Worm (Caenorhabditis elegans) whole organism, L2 larva: ENCODE data around the gene Y57G11C.38.

ENCODE experiments used
- C34F6.9 ChIP-seq: fragments of 150-350 bp; optimal IDR thresholded peaks from 2 replicates; lab custom pipeline; 2014; ENCODE audit warnings: missing biosample characterization, missing genetic modification characterization
- F13H6.1 ChIP-seq: sonication (generic microtip); optimal IDR thresholded peaks from 2 replicates; lab custom pipeline; 2016; ENCODE audit warnings: missing genetic modification characterization, missing compliant biosample characterization
- Y55F3AM.14 ChIP-seq: fragments of 200-800 bp; sonication (Bioruptor generic); optimal IDR thresholded peaks from 2 replicates; lab custom pipeline; 2018; ENCODE audit warnings: mild to moderate bottlenecking, missing genetic modification characterization, missing compliant biosample characterization
- ZK546.5 ChIP-seq: sonication (generic microtip); optimal IDR thresholded peaks from 2 replicates; lab custom pipeline; 2017; ENCODE audit warnings: missing biosample characterization, missing genetic modification characterization
- alr-1 ChIP-seq: fragments of 150-350 bp; optimal IDR thresholded peaks from 2 replicates; lab custom pipeline; 2014; ENCODE audit warnings: missing biosample characterization, missing genetic modification characterization
- aly-2 ChIP-seq: fragments of 150-350 bp; optimal IDR thresholded peaks from 2 replicates; lab custom pipeline; 2014; ENCODE audit warnings: missing biosample characterization, missing genetic modification characterization
- ama-1 ChIP-seq: fragments of 150-350 bp; optimal IDR thresholded peaks from 2 replicates; lab custom pipeline; 2018; ENCODE audit warnings: inconsistent platforms
- ceh-16 ChIP-seq: fragments of 150-350 bp; optimal IDR thresholded peaks from 2 replicates; lab custom pipeline; 2014; ENCODE audit warnings: missing biosample characterization, missing genetic modification characterization
- ceh-82 ChIP-seq: fragments of 150-350 bp; optimal IDR thresholded peaks from 2 replicates; lab custom pipeline; 2014; ENCODE audit warnings: missing biosample characterization, missing genetic modification characterization
- crh-2 ChIP-seq: sonication (generic microtip); optimal IDR thresholded peaks from 2 replicates; lab custom pipeline; 2017; ENCODE audit warnings: missing biosample characterization, missing genetic modification characterization
- dmd-4 ChIP-seq: sonication (generic microtip); optimal IDR thresholded peaks from 2 replicates; lab custom pipeline; 2017; ENCODE audit warnings: missing biosample characterization, missing genetic modification characterization
- egl-27 ChIP-seq: sonication (generic microtip); optimal IDR thresholded peaks from 3 replicates; lab custom pipeline; 2017; ENCODE audit warnings: missing biosample characterization, missing genetic modification reagents, missing genetic modification characterization
- elt-1 ChIP-seq: fragments of 150-350 bp; optimal IDR thresholded peaks from 2 replicates; lab custom pipeline; 2014; ENCODE audit warnings: missing biosample characterization, missing genetic modification characterization
- elt-3 ChIP-seq: sonication (generic microtip); optimal IDR thresholded peaks from 2 replicates; lab custom pipeline; 2017; ENCODE audit warnings: missing biosample characterization, missing genetic modification characterization
- fos-1 ChIP-seq: fragments of 150-350 bp; optimal IDR thresholded peaks from 2 replicates; lab custom pipeline; 2014; ENCODE audit warnings: missing biosample characterization, missing genetic modification characterization
- gmeb-1 ChIP-seq: fragments of 150-350 bp; optimal IDR thresholded peaks from 2 replicates; lab custom pipeline; 2014; ENCODE audit warnings: missing biosample characterization, missing genetic modification characterization
- lin-11 ChIP-seq: fragments of 150-350 bp; sonication (generic microtip); optimal IDR thresholded peaks from 2 replicates; lab custom pipeline; 2014; ENCODE audit warnings: missing biosample characterization, missing genetic modification characterization, inconsistent platforms, mixed read lengths
- lin-13 ChIP-seq: fragments of 150-350 bp; optimal IDR thresholded peaks from 2 replicates; lab custom pipeline; 2014; ENCODE audit warnings: missing biosample characterization, missing genetic modification reagents, missing genetic modification characterization
- lin-39 ChIP-seq: fragments of 150-350 bp; optimal IDR thresholded peaks from 2 replicates; lab custom pipeline; 2014; ENCODE audit warnings: missing biosample characterization, missing genetic modification reagents, missing genetic modification characterization
- lsy-2 ChIP-seq, 2 experiments: fragments of 150-350 bp in 1 of 2; sonication (generic microtip) in 1 of 2; optimal IDR thresholded peaks; 2 replicates each; lab custom pipeline; 2014 to 2017; ENCODE audit warnings: missing biosample characterization in 2 of 2, missing genetic modification characterization in 2 of 2
- mab-5 ChIP-seq: fragments of 150-350 bp; optimal IDR thresholded peaks from 2 replicates; lab custom pipeline; 2014; ENCODE audit warnings: missing biosample characterization, missing genetic modification characterization
- mbf-1 ChIP-seq: sonication (generic microtip); optimal IDR thresholded peaks from 2 replicates; lab custom pipeline; 2017; ENCODE audit warnings: missing biosample characterization, missing genetic modification characterization
- mdl-1 ChIP-seq, 2 experiments: fragments of 150-350 bp in 1 of 2; sonication (generic microtip) in 1 of 2; optimal IDR thresholded peaks; 2 replicates each; lab custom pipeline; 2017; ENCODE audit warnings: missing biosample characterization in 2 of 2, missing genetic modification characterization in 2 of 2
- nhr-10 ChIP-seq: sonication (generic microtip); optimal IDR thresholded peaks from 2 replicates; lab custom pipeline; 2017; ENCODE audit warnings: missing biosample characterization, missing genetic modification characterization
- nhr-11 ChIP-seq: fragments of 150-350 bp; optimal IDR thresholded peaks from 2 replicates; lab custom pipeline; 2014; ENCODE audit warnings: missing biosample characterization, missing genetic modification characterization
- nhr-12 ChIP-seq: fragments of 150-350 bp; optimal IDR thresholded peaks from 2 replicates; lab custom pipeline; 2014; ENCODE audit warnings: missing biosample characterization, missing genetic modification characterization
- nhr-129 ChIP-seq: fragments of 150-350 bp; optimal IDR thresholded peaks from 2 replicates; lab custom pipeline; 2014; ENCODE audit warnings: missing biosample characterization, missing genetic modification characterization
- nhr-21 ChIP-seq: fragments of 150-350 bp; optimal IDR thresholded peaks from 2 replicates; lab custom pipeline; 2014; ENCODE audit warnings: missing biosample characterization, missing genetic modification characterization
- nhr-23 ChIP-seq: fragments of 150-350 bp; optimal IDR thresholded peaks from 2 replicates; lab custom pipeline; 2014; ENCODE audit warnings: missing biosample characterization, missing genetic modification reagents, missing genetic modification characterization
- nhr-25 ChIP-seq: fragments of 150-350 bp; sonication (generic microtip); optimal IDR thresholded peaks from 3 replicates; lab custom pipeline; 2014; ENCODE audit warnings: missing biosample characterization, missing genetic modification characterization
- nhr-6 ChIP-seq: fragments of 150-350 bp; optimal IDR thresholded peaks from 2 replicates; lab custom pipeline; 2014; ENCODE audit warnings: missing biosample characterization, missing genetic modification characterization
- nhr-77 ChIP-seq: fragments of 150-350 bp; optimal IDR thresholded peaks from 2 replicates; lab custom pipeline; 2014; ENCODE audit warnings: missing biosample characterization, missing genetic modification characterization
- peb-1 ChIP-seq: fragments of 150-350 bp; optimal IDR thresholded peaks from 2 replicates; lab custom pipeline; 2014; ENCODE audit warnings: missing biosample characterization, missing genetic modification characterization
- sem-4 ChIP-seq: fragments of 150-350 bp; optimal IDR thresholded peaks from 2 replicates; lab custom pipeline; 2014; ENCODE audit warnings: missing biosample characterization, missing genetic modification reagents, missing genetic modification characterization
- sma-3 ChIP-seq: sonication (generic microtip); optimal IDR thresholded peaks from 2 replicates; lab custom pipeline; 2016; ENCODE audit warnings: missing genetic modification reagents, missing genetic modification characterization, missing compliant biosample characterization
- snpc-4 ChIP-seq: fragments of 150-350 bp; optimal IDR thresholded peaks from 2 replicates; lab custom pipeline; 2014; ENCODE audit warnings: missing biosample characterization, missing genetic modification characterization
- unc-55 ChIP-seq: fragments of 150-350 bp; sonication (generic microtip); optimal IDR thresholded peaks from 3 replicates; lab custom pipeline; 2014; ENCODE audit warnings: missing biosample characterization, missing genetic modification reagents, missing genetic modification characterization
- unc-62 ChIP-seq: fragments of 150-350 bp; optimal IDR thresholded peaks from 2 replicates; lab custom pipeline; 2014; ENCODE audit warnings: missing biosample characterization, missing genetic modification reagents, missing genetic modification characterization
- zag-1 ChIP-seq: fragments of 150-350 bp; optimal IDR thresholded peaks from 2 replicates; lab custom pipeline; 2014; ENCODE audit warnings: missing biosample characterization, missing genetic modification characterization
- ztf-1 ChIP-seq: fragments of 200-800 bp; sonication (Bioruptor generic); conservative IDR thresholded peaks from 2 replicates; pipeline ENCODE4 v1.3.6; 2022; ENCODE audit warnings: missing genetic modification characterization, missing compliant biosample characterization
- ztf-11 ChIP-seq: sonication (generic microtip); optimal IDR thresholded peaks from 2 replicates; lab custom pipeline; 2017; ENCODE audit warnings: missing biosample characterization, missing genetic modification characterization
- ztf-4 ChIP-seq: fragments of 150-350 bp; optimal IDR thresholded peaks from 2 replicates; lab custom pipeline; 2014; ENCODE audit warnings: missing biosample characterization, missing genetic modification characterization

The Y57G11C.38 gene

ce11 chrIV:14862147-14862546 is at the start of gene Y57G11C.38:
Gene Y57G11C.38, plus strand, starts transcription at chrIV:14862447.
- no peak for TF ChIP-seq ztf-11 (tag; lab: Kevin White, UChicago)
- no peak for TF ChIP-seq ztf-4 (tag; lab: Kevin White, UChicago)
- no peak for TF ChIP-seq unc-62 (GFP tag; lab: Kevin White, UChicago)
- no peak for TF ChIP-seq aly-2 (tag; lab: Kevin White, UChicago)
- TF ChIP-seq Y55F3AM.14, result no peak
- TF ChIP-seq ceh-16 (tag; lab: Kevin White, UChicago), result no peak
- TF ChIP-seq nhr-10 (tag; lab: Kevin White, UChicago), result no peak
- TF ChIP-seq sem-4, result no peak
- TF ChIP-seq nhr-23 (tag; lab: Kevin White, UChicago), result no peak
- no peak for TF ChIP-seq dmd-4 (tag; lab: Kevin White, UChicago)
- no peak for TF ChIP-seq ZK546.5
- TF ChIP-seq nhr-21 (tag; lab: Kevin White, UChicago), result no peak
- no peak for TF ChIP-seq sma-3 (GFP tag; lab: Kevin White, UChicago)
- TF ChIP-seq alr-1 (tag; lab: Kevin White, UChicago), result no peak
- TF ChIP-seq fos-1, result no peak
- TF ChIP-seq lin-39 (tag; lab: Kevin White, UChicago), result no peak
- TF ChIP-seq peb-1 (tag; lab: Kevin White, UChicago), result no peak
- TF ChIP-seq F13H6.1, result no peak
- no peak for TF ChIP-seq zag-1 (tag; lab: Kevin White, UChicago)

DNA sequence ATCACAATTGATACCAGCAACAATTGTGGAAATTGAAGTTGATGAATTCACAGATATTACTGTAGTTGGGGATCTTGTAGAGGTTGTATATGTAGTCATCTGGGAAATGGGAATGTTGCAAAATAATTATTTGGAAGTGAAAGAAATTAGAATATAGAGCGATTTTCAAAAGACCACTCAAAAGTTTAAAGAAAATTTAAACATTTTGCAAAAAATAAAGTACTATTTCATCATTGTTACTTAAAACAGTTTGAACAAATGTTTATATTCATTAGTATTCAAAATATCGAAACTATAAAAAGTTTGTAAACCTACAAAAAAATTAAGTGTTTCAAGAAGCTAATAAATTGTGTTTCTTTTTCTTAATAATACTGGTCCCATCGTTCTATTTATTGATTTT is 46.0 kb upstream of the Y57G11C.38 start, which contains the start of gene Y57G11C.46:
TSS of gene Y57G11C.46 (minus strand) at position 101 of the 400 bp plus-strand sequence.
- no peak for TF ChIP-seq lin-39 (tag; lab: Kevin White, UChicago)

DNA sequence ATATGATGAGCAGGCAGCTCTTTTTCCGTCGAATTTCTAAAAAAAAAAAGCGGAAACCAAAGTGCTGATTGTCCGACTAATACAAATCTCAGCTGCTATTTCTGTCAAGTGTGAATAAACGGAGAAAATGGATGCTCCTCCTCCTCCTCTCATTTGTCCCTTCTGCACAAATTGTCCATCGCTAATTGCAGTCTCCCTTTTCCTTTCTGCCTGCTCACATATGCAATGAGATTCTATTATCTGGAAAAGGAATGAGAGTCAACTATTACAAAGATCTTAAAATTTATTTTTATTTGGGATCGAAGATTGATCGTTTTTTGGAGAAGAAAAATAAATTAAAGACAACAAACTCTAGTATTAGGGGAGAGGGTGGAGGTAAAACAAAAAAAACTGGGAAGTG is 40.0 kb upstream of the Y57G11C.38 start:
- TF ChIP-seq C34F6.9 (no peak), fos-1 (no peak), ceh-82 (no peak), nhr-12 (tag; lab: Kevin White, UChicago) (no peak), nhr-25 (tag; lab: Kevin White, UChicago) (no peak), ama-1 (lab: Kevin White, UChicago) (peak; percentile 11), gmeb-1 (no peak), lin-13 (GFP tag; lab: Kevin White, UChicago) (peak; percentile 26), lsy-2 (tag; optimal IDR thresholded peaks at IDR 0.05; lab: Kevin White, UChicago) (peak in 1 of 2 experiments; percentile 48), elt-1 (tag; lab: Kevin White, UChicago) (no peak), crh-2 (tag; lab: Kevin White, UChicago) (peak; percentile 13), nhr-21 (tag; lab: Kevin White, UChicago) (peak; percentile 53)

DNA sequence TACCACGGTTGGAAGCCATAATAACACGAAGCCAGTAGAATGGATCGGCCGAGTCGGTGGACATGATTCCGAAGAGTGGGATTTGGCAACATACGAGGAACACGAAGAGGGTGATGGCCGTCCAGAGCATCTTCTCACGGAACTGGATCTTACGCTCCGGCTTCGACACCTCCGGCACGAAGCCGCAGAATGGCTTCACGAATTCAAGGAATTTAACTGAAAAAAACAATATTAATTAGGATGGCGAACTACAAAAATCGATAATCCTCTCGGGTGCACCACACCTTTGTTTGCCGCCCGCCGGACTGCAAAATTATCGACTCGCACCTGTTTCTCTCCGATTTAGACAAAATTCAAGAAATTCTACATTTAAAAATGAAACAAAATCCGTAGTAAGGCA is 38.0 kb upstream of the Y57G11C.38 start:
- TF ChIP-seq zag-1 (tag; lab: Kevin White, UChicago) (no peak), lin-11 (tag; lab: Kevin White, UChicago) (no peak), nhr-6 (tag; lab: Kevin White, UChicago) (no peak), ztf-1 (GFP tag; lab: Robert Waterston, UW) (0 out of 2 replicates have a peak, but pooled peaks have one; percentile 62), nhr-129 (tag; lab: Kevin White, UChicago) (no peak), mab-5 (tag; lab: Kevin White, UChicago) (no peak), nhr-77 (tag; lab: Kevin White, UChicago) (no peak)

DNA sequence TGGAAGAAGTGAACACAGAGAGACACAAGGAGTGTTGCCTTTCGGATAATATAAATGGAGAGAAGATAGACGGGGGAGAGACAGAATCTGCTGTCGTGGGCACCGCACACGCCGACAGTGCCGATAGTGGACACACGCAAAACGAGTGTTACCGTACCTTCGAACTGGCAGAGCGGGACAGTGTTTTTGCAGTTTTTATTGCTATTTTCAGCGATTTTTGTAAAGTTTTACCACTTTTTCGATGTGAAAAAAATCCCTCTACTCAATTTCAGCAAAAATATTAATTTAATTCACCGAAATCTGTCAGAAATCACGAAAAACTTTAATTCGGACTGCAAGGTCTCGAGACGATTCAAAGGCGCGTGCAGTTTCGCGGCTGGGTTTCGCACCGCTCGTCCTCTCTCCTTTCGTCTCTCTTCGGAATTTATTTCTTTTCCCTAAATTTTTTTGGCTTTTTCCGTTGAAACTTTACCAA is 37.3 kb upstream of the Y57G11C.38 start, which contains the start of gene sec-61.A:
TSS of gene sec-61.A (minus strand) at position 387 of the 475 bp plus-strand sequence.
- TF ChIP-seq mbf-1, result no peak
- TF ChIP-seq F13H6.1, result peak; percentile 75
- peak; percentile 73 for TF ChIP-seq unc-55 (GFP tag; lab: Kevin White, UChicago)
- peak; percentile 17 for TF ChIP-seq nhr-10 (tag; lab: Kevin White, UChicago)
- no peak for TF ChIP-seq Y55F3AM.14
- TF ChIP-seq nhr-129 (tag; lab: Kevin White, UChicago), result peak; percentile 66
- peak; percentile 45 for TF ChIP-seq fos-1
- TF ChIP-seq egl-27 (tag; lab: Kevin White, UChicago), result no peak
- peak; percentile 64 for TF ChIP-seq peb-1 (tag; lab: Kevin White, UChicago)
- no peak for TF ChIP-seq unc-62 (GFP tag; lab: Kevin White, UChicago)
- TF ChIP-seq gmeb-1, result peak; percentile 61
- no peak for TF ChIP-seq ZK546.5
- peak; percentile 62 for TF ChIP-seq lin-11 (tag; lab: Kevin White, UChicago)
- no peak for TF ChIP-seq nhr-12 (tag; lab: Kevin White, UChicago)
- no peak for TF ChIP-seq snpc-4 (tag; lab: Kevin White, UChicago)
- TF ChIP-seq aly-2 (tag; lab: Kevin White, UChicago), result no peak
- no peak for TF ChIP-seq ztf-11 (tag; lab: Kevin White, UChicago)
- TF ChIP-seq nhr-11 (tag; lab: Kevin White, UChicago), result no peak
- no peak for TF ChIP-seq lin-39 (tag; lab: Kevin White, UChicago)
- no peak for TF ChIP-seq elt-3 (tag; lab: Kevin White, UChicago)
- TF ChIP-seq nhr-77 (tag; lab: Kevin White, UChicago), result no peak
- no peak for TF ChIP-seq dmd-4 (tag; lab: Kevin White, UChicago)
- no peak for TF ChIP-seq zag-1 (tag; lab: Kevin White, UChicago)
- TF ChIP-seq nhr-21 (tag; lab: Kevin White, UChicago), result peak; percentile 80
- no peak for TF ChIP-seq elt-1 (tag; lab: Kevin White, UChicago)
- no peak for TF ChIP-seq nhr-6 (tag; lab: Kevin White, UChicago)
- TF ChIP-seq mdl-1 (tag; optimal IDR thresholded peaks at IDR 0.05; lab: Kevin White, UChicago), result peak in 1 of 2 experiments; percentile 71
- TF ChIP-seq lin-13 (GFP tag; lab: Kevin White, UChicago), result peak; percentile 56
- TF ChIP-seq ceh-82, result no peak
- no peak for TF ChIP-seq alr-1 (tag; lab: Kevin White, UChicago)
- peak; percentile 77 for TF ChIP-seq nhr-25 (tag; lab: Kevin White, UChicago)
- peak; percentile 81 for TF ChIP-seq C34F6.9
